In genomic region chrX:16695184-16695583, ce11 we compare ENCODE assay signal across 6 worm cellular contexts.
A peak's percentile ranks its signal among the peaks of the same experiment; 100 is the strongest.
TF ChIP-seq lines count a peak whose summit lies in the region.

No protein-coding gene starts in this region.

TF ChIP-seq in whole organism, L1 larva, 84 proteins besides CTCF, POLR2A, EP300 and RAD21 (continues in another document):
- TF ChIP-seq nhr-90 (tag; optimal IDR thresholded peaks at IDR 0.05; lab: Kevin White, UChicago; ENCODE audit: poor library complexity) (peak; percentile 18), aly-2 (tag; optimal IDR thresholded peaks at IDR 0.05; lab: Kevin White, UChicago) (no peak), skn-1 (tag; optimal IDR thresholded peaks at IDR 0.05; lab: Kevin White, UChicago) (no peak), efl-1 (optimal IDR thresholded peaks at IDR 0.05; lab: Kevin White, UChicago) (no peak), efl-1 (GFP tag; optimal IDR thresholded peaks at IDR 0.05 in 1 of 2; lab: Kevin White, UChicago) (peak in 1 of 2 experiments; percentile 72), elt-3 (tag; optimal IDR thresholded peaks at IDR 0.05; lab: Kevin White, UChicago) (peak in 1 of 6 experiments; percentile 6), zip-4 (GFP tag; optimal IDR thresholded peaks at IDR 0.05; lab: Kevin White, UChicago) (no peak), unc-98 (GFP tag; IDR thresholded peaks at IDR 0.05; lab: Robert Waterston, UW) (no peak), mef-2 (tag; optimal IDR thresholded peaks at IDR 0.05; lab: Kevin White, UChicago) (no peak), mep-1 (tag; optimal IDR thresholded peaks at IDR 0.05; lab: Kevin White, UChicago) (peak; percentile 7), nhr-84 (tag; optimal IDR thresholded peaks at IDR 0.05; lab: Kevin White, UChicago) (no peak), hlh-4 (tag; optimal IDR thresholded peaks at IDR 0.05; lab: Kevin White, UChicago) (no peak), tbx-2 (tag; optimal IDR thresholded peaks at IDR 0.05; lab: Kevin White, UChicago) (no peak), nhr-20 (tag; optimal IDR thresholded peaks at IDR 0.05; lab: Kevin White, UChicago) (no peak), snu-23 (GFP tag; optimal IDR thresholded peaks at IDR 0.05; lab: Kevin White, UChicago) (no peak)

TF ChIP-seq in whole organism, L2 larva, 48 proteins besides CTCF, POLR2A, EP300 and RAD21:
- TF ChIP-seq crh-2 (tag; optimal IDR thresholded peaks at IDR 0.05; lab: Kevin White, UChicago) (peak; percentile 34), R02D3.7 (tag; optimal IDR thresholded peaks at IDR 0.05; lab: Kevin White, UChicago) (no peak), nhr-21 (tag; optimal IDR thresholded peaks at IDR 0.05; lab: Kevin White, UChicago) (peak; percentile 43), gmeb-1 (tag; optimal IDR thresholded peaks at IDR 0.05; lab: Kevin White, UChicago) (no peak), fos-1 (tag; optimal IDR thresholded peaks at IDR 0.05; lab: Kevin White, UChicago) (peak; percentile 39), lsy-2 (tag; optimal IDR thresholded peaks at IDR 0.05; lab: Kevin White, UChicago) (peak in 1 of 2 experiments; percentile 19), sma-3 (GFP tag; optimal IDR thresholded peaks at IDR 0.05; lab: Kevin White, UChicago) (peak; percentile 16)

TF ChIP-seq in whole organism, L3 larva, 47 proteins besides CTCF, POLR2A, EP300 and RAD21:
- TF ChIP-seq snpc-4 (tag; optimal IDR thresholded peaks at IDR 0.05; lab: Kevin White, UChicago) (no peak), elt-2 (tag; optimal IDR thresholded peaks at IDR 0.05; lab: Kevin White, UChicago) (peak; percentile 23), pha-4 (tag; optimal IDR thresholded peaks at IDR 0.05; lab: Kevin White, UChicago) (no peak), nhr-43 (tag; optimal IDR thresholded peaks at IDR 0.05; lab: Kevin White, UChicago; ENCODE audit: poor library complexity, severe bottlenecking) (peak; percentile 15), ceh-16 (tag; optimal IDR thresholded peaks at IDR 0.05; lab: Kevin White, UChicago) (no peak), eor-1 (tag; optimal IDR thresholded peaks at IDR 0.05; lab: Kevin White, UChicago) (no peak), skn-1 (tag; optimal IDR thresholded peaks at IDR 0.05; lab: Kevin White, UChicago) (no peak), ceh-28 (tag; optimal IDR thresholded peaks at IDR 0.05; lab: Kevin White, UChicago) (peak; percentile 46), zag-1 (tag; optimal IDR thresholded peaks at IDR 0.05; lab: Kevin White, UChicago) (no peak), daf-12 (tag; optimal IDR thresholded peaks at IDR 0.05; lab: Kevin White, UChicago) (no peak)
TF ChIP-seq in whole organism, L3 larva: peak in this region for 3.

TF ChIP-seq in whole organism, L4 larva, 104 proteins besides CTCF, POLR2A, EP300 and RAD21 (continues in another document):
- no peak for TF ChIP-seq lim-7 (GFP tag; IDR thresholded peaks at IDR 0.05; lab: Robert Waterston, UW)
- TF ChIP-seq ztf-11 (tag; optimal IDR thresholded peaks at IDR 0.05; lab: Kevin White, UChicago) = no peak
- no peak for TF ChIP-seq php-3 (GFP tag; IDR thresholded peaks at IDR 0.05; lab: Robert Waterston, UW)
- TF ChIP-seq nhr-10 (tag; optimal IDR thresholded peaks at IDR 0.05; lab: Kevin White, UChicago) = no peak
- TF ChIP-seq mdl-1 (tag; optimal IDR thresholded peaks at IDR 0.05; lab: Kevin White, UChicago) = no peak
- TF ChIP-seq lsy-2 (tag; optimal IDR thresholded peaks at IDR 0.05; lab: Kevin White, UChicago) = no peak
- peak; percentile 25; the same call in 1 of the 2 replicates for TF ChIP-seq dmd-6 (GFP tag; IDR thresholded peaks at IDR 0.05; lab: Robert Waterston, UW)
- TF ChIP-seq lin-15B (tag; optimal IDR thresholded peaks at IDR 0.05; lab: Kevin White, UChicago) = no peak
- TF ChIP-seq dmd-8 (GFP tag; IDR thresholded peaks at IDR 0.05; lab: Robert Waterston, UW) = no peak
- TF ChIP-seq pqm-1 (tag; optimal IDR thresholded peaks at IDR 0.05; lab: Kevin White, UChicago) = peak; percentile 11
- no peak for TF ChIP-seq egl-43 (GFP tag; IDR thresholded peaks at IDR 0.05; lab: Robert Waterston, UW)
- peak; percentile 45 for TF ChIP-seq nhr-102 (tag; optimal IDR thresholded peaks at IDR 0.05; lab: Kevin White, UChicago)
- TF ChIP-seq lin-13 (GFP tag; optimal IDR thresholded peaks at IDR 0.05; lab: Kevin White, UChicago) = no peak
- TF ChIP-seq nhr-76 (tag; optimal IDR thresholded peaks at IDR 0.05; lab: Kevin White, UChicago) = no peak
- no peak for TF ChIP-seq nhr-11 (tag; optimal IDR thresholded peaks at IDR 0.05; lab: Kevin White, UChicago)
- TF ChIP-seq madf-5 (GFP tag; IDR thresholded peaks at IDR 0.05; lab: Robert Waterston, UW) = no peak
- TF ChIP-seq tra-1 (GFP tag; IDR thresholded peaks at IDR 0.05; lab: Robert Waterston, UW) = no peak
- TF ChIP-seq sdz-12 (GFP tag; optimal IDR thresholded peaks at IDR 0.05; lab: Kevin White, UChicago) = no peak
- no peak for TF ChIP-seq unc-39 (tag; optimal IDR thresholded peaks at IDR 0.05; lab: Kevin White, UChicago)
- no peak for TF ChIP-seq unc-62 (GFP tag; optimal IDR thresholded peaks at IDR 0.05 in 1 of 2; lab: Kevin White, UChicago)
- TF ChIP-seq unc-62 (tag; optimal IDR thresholded peaks at IDR 0.05; lab: Kevin White, UChicago) = no peak
- TF ChIP-seq D1046.2 (GFP tag; IDR thresholded peaks at IDR 0.05; lab: Robert Waterston, UW) = no peak
- TF ChIP-seq Y75B8A.6 (GFP tag; IDR thresholded peaks at IDR 0.05; lab: Robert Waterston, UW) = no peak

TF ChIP-seq in whole organism, late embryonic, 69 proteins besides CTCF, POLR2A, EP300 and RAD21:
- no peak for TF ChIP-seq zip-5 (tag; optimal IDR thresholded peaks at IDR 0.05; lab: Kevin White, UChicago)
- peak; percentile 86 for TF ChIP-seq sdc-2 (tag; optimal IDR thresholded peaks at IDR 0.05; lab: Kevin White, UChicago)

TF ChIP-seq in whole organism, young adult, 124 proteins besides CTCF, POLR2A, EP300 and RAD21:
- peak; percentile 36 for TF ChIP-seq nhr-80 (tag; optimal IDR thresholded peaks at IDR 0.05; lab: Kevin White, UChicago)
- peak; percentile 68 for TF ChIP-seq gei-17 (GFP tag; optimal IDR thresholded peaks at IDR 0.05; lab: Kevin White, UChicago)
- TF ChIP-seq D2030.7 (GFP tag; IDR thresholded peaks at IDR 0.05; lab: Robert Waterston, UW) = no peak
- no peak for TF ChIP-seq nhr-90 (tag; optimal IDR thresholded peaks at IDR 0.05; lab: Kevin White, UChicago)
- TF ChIP-seq Y56A3A.18 (GFP tag; IDR thresholded peaks at IDR 0.05; lab: Robert Waterston, UW) = 0 out of 2 replicates have a peak, but pooled peaks have one; percentile 44
- TF ChIP-seq ekl-4 (GFP tag; IDR thresholded peaks at IDR 0.05; lab: Robert Waterston, UW) = no peak
- peak; percentile 30; the same call in 1 of the 2 replicates for TF ChIP-seq dox-1 (GFP tag; IDR thresholded peaks at IDR 0.05; lab: Robert Waterston, UW)
- TF ChIP-seq tbx-9 (tag; optimal IDR thresholded peaks at IDR 0.05; lab: Kevin White, UChicago; ENCODE audit: borderline replicate concordance) = no peak
- TF ChIP-seq ceh-40 (GFP tag; IDR thresholded peaks at IDR 0.05; lab: Robert Waterston, UW) = no peak
- TF ChIP-seq die-1 (tag; optimal IDR thresholded peaks at IDR 0.05; lab: Kevin White, UChicago) = no peak
- TF ChIP-seq lsl-1 (GFP tag; optimal IDR thresholded peaks at IDR 0.05; lab: Kevin White, UChicago) = no peak
- TF ChIP-seq efl-1 (GFP tag; optimal IDR thresholded peaks at IDR 0.05; lab: Kevin White, UChicago) = no peak
- TF ChIP-seq lin-26 (GFP tag; IDR thresholded peaks at IDR 0.05; lab: Robert Waterston, UW) = no peak
- TF ChIP-seq hlh-26 (GFP tag; conservative IDR thresholded peaks at IDR 0.05; lab: Robert Waterston, UW) = no peak
- no peak for TF ChIP-seq nhr-120 (GFP tag; IDR thresholded peaks at IDR 0.05; lab: Robert Waterston, UW)
- TF ChIP-seq Y79H2A.3 (GFP tag; conservative IDR thresholded peaks at IDR 0.05; lab: Robert Waterston, UW) = no peak
- TF ChIP-seq akir-1 (GFP tag; optimal IDR thresholded peaks at IDR 0.05; lab: Kevin White, UChicago) = no peak
- no peak for TF ChIP-seq atf-7 (tag; optimal IDR thresholded peaks at IDR 0.05; lab: Kevin White, UChicago)
- TF ChIP-seq rcor-1 (GFP tag; IDR thresholded peaks at IDR 0.05; lab: Robert Waterston, UW) = no peak
